Worm (Caenorhabditis elegans) whole organism, mixed stage, embryonic: ENCODE results near the gene F41H10.4.

ENCODE experiments used
- bed-3 ChIP-seq: fragments of 200-800 bp; sonication (Bioruptor generic); optimal IDR thresholded peaks from 3 replicates; lab custom pipeline; 2018; ENCODE audit warnings: mild to moderate bottlenecking, missing genetic modification characterization, moderate library complexity, missing compliant biosample characterization
- ceh-39 ChIP-seq: fragments of 150-350 bp; optimal IDR thresholded peaks from 2 replicates; lab custom pipeline; 2014; ENCODE audit warnings: missing biosample characterization, missing genetic modification characterization
- drap-1 ChIP-seq: fragments of 200-800 bp; sonication (Bioruptor generic); optimal IDR thresholded peaks from 3 replicates; lab custom pipeline; 2018; ENCODE audit warnings: mild to moderate bottlenecking, missing genetic modification characterization, missing compliant biosample characterization
- ham-2 ChIP-seq: fragments of 200-800 bp; sonication (Bioruptor generic); optimal IDR thresholded peaks from 2 replicates; lab custom pipeline; 2018; ENCODE audit warnings: mild to moderate bottlenecking, missing genetic modification characterization, missing compliant biosample characterization
- lsy-2 ChIP-seq: fragments of 150-350 bp; optimal IDR thresholded peaks from 2 replicates; lab custom pipeline; 2014; ENCODE audit warnings: missing biosample characterization, missing genetic modification characterization
- mab-5 ChIP-seq: fragments of 150-350 bp; optimal IDR thresholded peaks from 2 replicates; lab custom pipeline; 2014; ENCODE audit warnings: missing biosample characterization, missing genetic modification characterization
- mls-2 ChIP-seq: sonication (generic microtip); optimal IDR thresholded peaks from 2 replicates; lab custom pipeline; 2016; ENCODE audit warnings: mild to moderate bottlenecking, missing genetic modification characterization, moderate library complexity, missing compliant biosample characterization
- nhr-28 ChIP-seq: fragments of 150-350 bp; optimal IDR thresholded peaks from 2 replicates; lab custom pipeline; 2014; ENCODE audit warnings: missing biosample characterization, missing genetic modification characterization
- snpc-4 ChIP-seq: fragments of 150-350 bp; optimal IDR thresholded peaks from 2 replicates; lab custom pipeline; 2014; ENCODE audit warnings: missing biosample characterization, missing genetic modification characterization
- unc-39 ChIP-seq: fragments of 150-350 bp; optimal IDR thresholded peaks from 2 replicates; lab custom pipeline; 2014; ENCODE audit warnings: missing biosample characterization, missing genetic modification characterization
- zip-8 ChIP-seq: fragments of 150-350 bp; optimal IDR thresholded peaks from 2 replicates; lab custom pipeline; 2014; ENCODE audit warnings: missing biosample characterization, missing genetic modification characterization
- ztf-11 ChIP-seq: fragments of 150-350 bp; optimal IDR thresholded peaks from 2 replicates; lab custom pipeline; 2014; ENCODE audit warnings: missing biosample characterization, missing genetic modification characterization

F41H10.4 gene

ce11 chrIV:5415696-5416095 lies 51.3 kb downstream of the F41H10.4 start, which contains the start of gene spp-7:
Gene spp-7, minus strand, starts transcription at chrIV:5415796.
- no peak for TF ChIP-seq mab-5 (tag; lab: Kevin White, UChicago)
- no peak for TF ChIP-seq bed-3 (GFP tag; lab: Kevin White, UChicago)
- TF ChIP-seq snpc-4 (tag; lab: Kevin White, UChicago) = no peak
- no peak for TF ChIP-seq lsy-2
- TF ChIP-seq ztf-11 (tag; lab: Kevin White, UChicago) = no peak
- no peak for TF ChIP-seq mls-2 (tag; lab: Kevin White, UChicago)
- no peak for TF ChIP-seq ceh-39 (tag; lab: Kevin White, UChicago)
- no peak for TF ChIP-seq ham-2 (GFP tag; lab: Kevin White, UChicago)
- TF ChIP-seq drap-1 (GFP tag; lab: Kevin White, UChicago) = no peak
- TF ChIP-seq zip-8 (tag; lab: Kevin White, UChicago) = no peak
- no peak for TF ChIP-seq unc-39 (tag; lab: Kevin White, UChicago)
- no peak for TF ChIP-seq nhr-28 (tag; lab: Kevin White, UChicago)
- TF ChIP-seq, all 35 proteins: peak for 0
